Worm (Caenorhabditis elegans): Measurements from ENCODE around the gene C02H6.1.
A peak's percentile ranks its signal among the peaks of the same experiment; 100 is the strongest.

The C02H6.1 gene

DNA sequence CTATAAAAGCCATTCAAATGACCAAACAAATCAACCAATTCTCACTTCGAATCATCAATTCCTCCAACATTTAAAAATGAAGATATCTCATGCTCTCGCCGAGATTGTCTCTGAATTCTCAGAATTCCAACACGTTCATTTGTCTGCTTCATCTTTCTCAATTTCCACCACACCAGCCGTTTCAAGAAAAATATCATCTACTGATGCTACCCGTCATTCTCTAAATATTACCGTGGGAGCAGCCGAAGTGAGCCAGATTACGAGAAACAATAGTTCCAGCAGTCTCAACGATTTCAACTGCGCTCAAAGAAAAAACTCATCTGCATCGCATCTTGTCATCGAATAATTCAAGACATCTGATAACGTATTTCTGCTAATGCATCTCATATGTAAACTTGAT lies 25.2 kb upstream of the C02H6.1 start, which contains the start of gene F18E3.12:
Gene F18E3.12 (plus strand): TSS at position 77 of the 400 bp plus-strand sequence.
- TF ChIP-seq ceh-9 (tag; optimal IDR thresholded peaks at IDR 0.05) = no peak
- peak; percentile 83 for TF ChIP-seq ama-1 (optimal IDR thresholded peaks at IDR 0.05)
- no peak for TF ChIP-seq jun-1 (tag; optimal IDR thresholded peaks at IDR 0.05)
- TF ChIP-seq nhr-25 (tag; optimal IDR thresholded peaks at IDR 0.05) = no peak
- no peak for TF ChIP-seq R02D3.7 (tag; optimal IDR thresholded peaks at IDR 0.05)
- no peak for TF ChIP-seq nhr-28 (tag; optimal IDR thresholded peaks at IDR 0.05)
- no peak for TF ChIP-seq hmg-11 (tag; optimal IDR thresholded peaks at IDR 0.05)
- TF ChIP-seq nhr-43 (tag; optimal IDR thresholded peaks at IDR 0.05; ENCODE audit: poor library complexity, severe bottlenecking) = no peak

DNA sequence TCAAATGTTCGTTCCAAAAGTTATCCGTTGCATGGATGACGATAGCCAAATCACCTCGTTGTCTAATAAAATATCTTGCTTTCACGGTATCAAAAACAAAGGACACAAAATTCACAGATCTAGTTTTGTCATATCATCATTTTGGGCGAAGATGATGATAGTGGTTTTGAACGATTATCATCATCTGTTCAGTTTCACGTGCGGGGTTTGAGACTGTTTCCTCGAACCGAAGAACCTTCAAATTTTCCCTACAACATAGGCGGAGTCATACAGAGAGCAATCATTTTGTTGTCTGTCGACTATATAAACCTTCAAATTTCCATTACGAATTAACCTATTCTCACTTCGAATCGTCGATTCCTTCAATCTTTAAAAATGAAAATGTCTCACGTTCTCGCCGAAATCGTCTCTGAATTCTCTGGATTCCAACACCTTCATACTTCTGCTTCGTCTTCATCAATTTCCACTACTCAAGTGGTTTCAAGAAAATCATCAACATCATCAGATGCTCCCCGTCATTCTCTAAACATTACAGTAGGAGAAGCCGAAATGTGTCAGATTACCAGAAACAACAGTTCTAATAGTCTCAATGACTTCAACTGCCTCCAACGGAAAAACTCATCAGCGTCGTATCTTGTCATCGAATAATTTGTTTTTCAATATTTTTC lies 23.6 kb upstream of the C02H6.1 start, which contains the start of gene F18E3.11:
Gene F18E3.11 (plus strand): TSS at position 376 of the 668 bp plus-strand sequence.
- TF ChIP-seq nhr-43 (tag; optimal IDR thresholded peaks at IDR 0.05; ENCODE audit: poor library complexity, severe bottlenecking) (peak; percentile 84), tbx-2 (tag; optimal IDR thresholded peaks at IDR 0.05) (no peak), ztf-11 (tag; optimal IDR thresholded peaks at IDR 0.05) (no peak), mdl-1 (tag; optimal IDR thresholded peaks at IDR 0.05) (no peak), R02D3.7 (tag; optimal IDR thresholded peaks at IDR 0.05) (no peak), fkh-10 (GFP tag; optimal IDR thresholded peaks at IDR 0.05) (no peak), elt-2 (tag; optimal IDR thresholded peaks at IDR 0.05) (no peak), fkh-2 (tag; optimal IDR thresholded peaks at IDR 0.05) (no peak), elt-3 (tag; optimal IDR thresholded peaks at IDR 0.05) (peak in 1 of 3 experiments; percentile 23), lin-39 (tag; optimal IDR thresholded peaks at IDR 0.05) (no peak), ama-1 (optimal IDR thresholded peaks at IDR 0.05) (peak; percentile 84), pqm-1 (tag; optimal IDR thresholded peaks at IDR 0.05) (no peak), jun-1 (tag; optimal IDR thresholded peaks at IDR 0.05) (no peak), skn-1 (tag; optimal IDR thresholded peaks at IDR 0.05) (peak; percentile 71), elt-1 (tag; optimal IDR thresholded peaks at IDR 0.05) (no peak), aly-2 (tag; optimal IDR thresholded peaks at IDR 0.05) (no peak), ceh-28 (tag; optimal IDR thresholded peaks at IDR 0.05) (no peak), daf-12 (tag; optimal IDR thresholded peaks at IDR 0.05) (no peak), ceh-16 (tag; optimal IDR thresholded peaks at IDR 0.05) (no peak), nhr-28 (tag; optimal IDR thresholded peaks at IDR 0.05) (no peak), nhr-12 (tag; optimal IDR thresholded peaks at IDR 0.05) (no peak), fos-1 (tag; optimal IDR thresholded peaks at IDR 0.05) (no peak), nhr-237 (tag; optimal IDR thresholded peaks at IDR 0.05) (no peak), egl-5 (tag; optimal IDR thresholded peaks at IDR 0.05) (no peak), nhr-67 (tag; optimal IDR thresholded peaks at IDR 0.05) (no peak), lin-15B (tag; optimal IDR thresholded peaks at IDR 0.05) (no peak), hmg-11 (tag; optimal IDR thresholded peaks at IDR 0.05) (no peak), pha-4 (tag; optimal IDR thresholded peaks at IDR 0.05) (no peak), zag-1 (tag; optimal IDR thresholded peaks at IDR 0.05) (no peak), nhr-23 (tag; optimal IDR thresholded peaks at IDR 0.05) (peak; percentile 71), ZK546.5 (tag; optimal IDR thresholded peaks at IDR 0.05) (no peak), sea-2 (GFP tag; optimal IDR thresholded peaks at IDR 0.05) (no peak), nhr-25 (tag; optimal IDR thresholded peaks at IDR 0.05) (peak; percentile 71), snpc-4 (tag; optimal IDR thresholded peaks at IDR 0.05) (no peak), nhr-76 (tag; optimal IDR thresholded peaks at IDR 0.05) (no peak), unc-39 (tag; optimal IDR thresholded peaks at IDR 0.05) (no peak), nfya-1 (tag; optimal IDR thresholded peaks at IDR 0.05; ENCODE audit: insufficient read depth) (no peak), ceh-9 (tag; optimal IDR thresholded peaks at IDR 0.05) (no peak), unc-62 (GFP tag; optimal IDR thresholded peaks at IDR 0.05) (no peak)

DNA sequence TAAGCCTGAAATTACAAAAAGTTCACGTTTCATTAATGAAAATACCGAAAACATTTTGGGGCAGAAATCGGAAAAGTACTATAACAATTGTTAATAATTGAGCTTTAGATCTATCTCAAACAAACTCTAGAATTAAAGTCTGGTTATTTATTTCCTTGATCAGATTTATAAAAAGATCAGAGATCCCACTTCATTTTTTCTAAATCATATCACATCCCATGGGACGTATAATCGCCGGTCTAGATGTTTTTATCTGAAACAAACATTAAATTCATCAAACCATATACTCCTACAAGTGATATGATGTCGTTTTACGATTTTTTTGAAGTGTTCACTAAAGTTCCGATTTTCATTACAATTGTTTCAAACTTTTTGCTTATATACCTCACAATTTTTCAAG lies 22.0 kb upstream of the C02H6.1 start, which contains the start of gene str-41:
Gene str-41 (plus strand): TSS at position 301 of the 400 bp plus-strand sequence.
- TF ChIP-seq tbx-2 (tag; optimal IDR thresholded peaks at IDR 0.05) (no peak), elt-1 (tag; optimal IDR thresholded peaks at IDR 0.05) (no peak), mdl-1 (tag; optimal IDR thresholded peaks at IDR 0.05) (no peak), sea-2 (GFP tag; optimal IDR thresholded peaks at IDR 0.05) (no peak), daf-12 (tag; optimal IDR thresholded peaks at IDR 0.05) (no peak), zag-1 (tag; optimal IDR thresholded peaks at IDR 0.05) (no peak), ceh-82 (tag; optimal IDR thresholded peaks at IDR 0.05) (no peak), egl-27 (tag; optimal IDR thresholded peaks at IDR 0.05) (no peak), nhr-12 (tag; optimal IDR thresholded peaks at IDR 0.05) (no peak), pha-4 (tag; optimal IDR thresholded peaks at IDR 0.05) (no peak), egl-5 (tag; optimal IDR thresholded peaks at IDR 0.05) (no peak), jun-1 (tag; optimal IDR thresholded peaks at IDR 0.05) (no peak)

All from whole organism, L3 larva.